Worm (Caenorhabditis elegans) whole organism, young adult: ENCODE measurements around the gene swt-1.

Experiments
- B0019.2 ChIP-seq: fragments of 200-800 bp; sonication (Bioruptor generic); conservative IDR thresholded peaks from 2 replicates; pipeline ENCODE4 v1.3.6; 2022; ENCODE audit warnings: missing genetic modification reagents, missing genetic modification characterization, missing compliant biosample characterization
- B0336.3 ChIP-seq: fragments of 200-800 bp; sonication (Bioruptor generic); IDR thresholded peaks from 2 replicates; pipeline ENCODE4 v1.3.6; 2022; ENCODE audit warnings: missing genetic modification characterization, missing compliant biosample characterization
- D2030.7 ChIP-seq: fragments of 200-800 bp; sonication (Bioruptor generic); IDR thresholded peaks from 2 replicates; pipeline ENCODE4 v1.3.6; 2022; ENCODE audit warnings: missing genetic modification reagents, missing genetic modification characterization, missing compliant biosample characterization
- F22D6.2 ChIP-seq: sonication (generic microtip); optimal IDR thresholded peaks from 2 replicates; lab custom pipeline; 2016; ENCODE audit warnings: mild to moderate bottlenecking, missing genetic modification characterization, missing compliant biosample characterization
- F33H1.4 ChIP-seq: fragments of 200-800 bp; sonication (Bioruptor generic); IDR thresholded peaks from 2 replicates; pipeline ENCODE4 v1.3.6; 2022; ENCODE audit warnings: missing genetic modification reagents, missing genetic modification characterization, missing compliant biosample characterization
- F55B11.4 ChIP-seq: sonication (generic microtip); optimal IDR thresholded peaks from 2 replicates; lab custom pipeline; 2016; ENCODE audit warnings: missing compliant biosample characterization, missing genetic modification characterization, borderline replicate concordance; ENCODE audit not compliant: insufficient read depth
- Y53F4B.3 ChIP-seq: fragments of 200-800 bp; sonication (Bioruptor generic); IDR thresholded peaks from 2 replicates; pipeline ENCODE4 v1.3.6; 2022; ENCODE audit warnings: missing genetic modification reagents, missing genetic modification characterization, missing compliant biosample characterization
- Y53G8AR.9 ChIP-seq: fragments of 200-800 bp; sonication (Bioruptor generic); conservative IDR thresholded peaks from 2 replicates; pipeline ENCODE4 v1.3.6; 2022; ENCODE audit warnings: missing genetic modification reagents, missing genetic modification characterization, missing compliant biosample characterization
- Y56A3A.18 ChIP-seq: fragments of 200-800 bp; sonication (Bioruptor generic); IDR thresholded peaks from 2 replicates; pipeline ENCODE4 v1.3.6; 2022; ENCODE audit warnings: missing genetic modification reagents, missing genetic modification characterization, missing compliant biosample characterization
- Y67H2A.10 ChIP-seq: fragments of 200-800 bp; sonication (Bioruptor generic); conservative IDR thresholded peaks from 2 replicates; pipeline ENCODE4 v1.3.6; 2022; ENCODE audit warnings: missing genetic modification reagents, missing genetic modification characterization, missing compliant biosample characterization
- Y79H2A.3 ChIP-seq: fragments of 200-800 bp; sonication (Bioruptor generic); conservative IDR thresholded peaks from 2 replicates; pipeline ENCODE4 v1.3.6; 2022; ENCODE audit warnings: missing genetic modification reagents, missing genetic modification characterization, missing compliant biosample characterization
- ama-1 ChIP-seq, 3 experiments: fragments of 150-350 bp in 1 of 3; sonication (generic microtip) in 2 of 3; optimal IDR thresholded peaks; 2 replicates each; lab custom pipeline; 2014 to 2018; ENCODE audit warnings: missing biosample characterization in 2 of 3, missing genetic modification characterization in 2 of 3, missing genetic modification reagents in 2 of 3
- attf-5 ChIP-seq: fragments of 200-800 bp; sonication (Bioruptor generic); optimal IDR thresholded peaks from 2 replicates; lab custom pipeline; 2018; ENCODE audit warnings: mild to moderate bottlenecking, missing genetic modification characterization, missing compliant biosample characterization
- cebp-1 ChIP-seq, 2 experiments: fragments of 200-800 bp in 1 of 2; sonication (Bioruptor generic) in 1 of 2; sonication (generic microtip) in 1 of 2; IDR thresholded peaks in 1 of 2; optimal IDR thresholded peaks in 1 of 2; 2 replicates each; pipeline versions ENCODE4 v1.3.6 to Lab custom; 2017 to 2022; ENCODE audit warnings: missing compliant biosample characterization in 2 of 2, missing genetic modification characterization in 2 of 2, mild to moderate bottlenecking in 1 of 2, missing genetic modification reagents in 1 of 2, moderate library complexity in 1 of 2
- ceh-27 ChIP-seq: fragments of 200-800 bp; sonication (Bioruptor generic); optimal IDR thresholded peaks from 2 replicates; lab custom pipeline; 2018; ENCODE audit warnings: mild to moderate bottlenecking, missing genetic modification characterization, moderate library complexity, missing compliant biosample characterization
- ceh-58 ChIP-seq: fragments of 200-800 bp; sonication (Bioruptor generic); IDR thresholded peaks from 2 replicates; pipeline ENCODE4 v1.3.6; 2022; ENCODE audit warnings: missing genetic modification characterization, missing compliant biosample characterization
- ceh-91 ChIP-seq: fragments of 200-800 bp; sonication (Bioruptor generic); IDR thresholded peaks from 2 replicates; pipeline ENCODE4 v1.3.6; 2022; ENCODE audit warnings: missing genetic modification reagents, missing genetic modification characterization, missing compliant biosample characterization
- dox-1 ChIP-seq: fragments of 200-800 bp; sonication (Bioruptor generic); IDR thresholded peaks from 2 replicates; pipeline ENCODE4 v1.3.6; 2022; ENCODE audit warnings: missing genetic modification reagents, missing genetic modification characterization, missing compliant biosample characterization
- dpl-1 ChIP-seq: fragments of 150-350 bp; optimal IDR thresholded peaks from 2 replicates; lab custom pipeline; 2014; ENCODE audit warnings: missing biosample characterization, missing genetic modification reagents, missing genetic modification characterization
- egl-18 ChIP-seq: fragments of 200-800 bp; sonication (Bioruptor generic); IDR thresholded peaks from 2 replicates; pipeline ENCODE4 v1.3.6; 2022; ENCODE audit warnings: missing genetic modification reagents, missing genetic modification characterization, missing compliant biosample characterization
- egrh-3 ChIP-seq: fragments of 200-800 bp; sonication (Bioruptor generic); IDR thresholded peaks from 2 replicates; pipeline ENCODE4 v1.3.6; 2022; ENCODE audit warnings: missing genetic modification reagents, missing genetic modification characterization, missing compliant biosample characterization
- ekl-4 ChIP-seq: fragments of 200-800 bp; sonication (Bioruptor generic); IDR thresholded peaks from 2 replicates; pipeline ENCODE4 v1.3.6; 2022; ENCODE audit warnings: missing genetic modification reagents, missing genetic modification characterization, missing compliant biosample characterization
- hlh-12 ChIP-seq: sonication (generic microtip); optimal IDR thresholded peaks from 2 replicates; lab custom pipeline; 2016; ENCODE audit warnings: missing genetic modification characterization, missing compliant biosample characterization
- hlh-26 ChIP-seq: fragments of 200-800 bp; sonication (Bioruptor generic); conservative IDR thresholded peaks from 2 replicates; pipeline ENCODE4 v1.3.6; 2022; ENCODE audit warnings: missing genetic modification reagents, missing genetic modification characterization, missing compliant biosample characterization
- hmg-1.2 ChIP-seq: fragments of 200-800 bp; sonication (Bioruptor generic); IDR thresholded peaks from 2 replicates; pipeline ENCODE4 v1.3.6; 2022; ENCODE audit warnings: missing genetic modification reagents, missing genetic modification characterization, missing compliant biosample characterization
- lin-26 ChIP-seq: fragments of 200-800 bp; sonication (Bioruptor generic); IDR thresholded peaks from 2 replicates; pipeline ENCODE4 v1.3.6; 2022; ENCODE audit warnings: missing genetic modification reagents, missing genetic modification characterization, missing compliant biosample characterization
- lin-40 ChIP-seq: sonication (generic microtip); optimal IDR thresholded peaks from 2 replicates; lab custom pipeline; 2016; ENCODE audit warnings: missing genetic modification characterization, mild to moderate bottlenecking, missing compliant biosample characterization, missing genotype, missing genetic modification reagents
- madf-8 ChIP-seq: fragments of 200-800 bp; sonication (Bioruptor generic); conservative IDR thresholded peaks from 2 replicates; pipeline ENCODE4 v1.3.6; 2022; ENCODE audit warnings: missing genetic modification reagents, missing genetic modification characterization, missing compliant biosample characterization
- mxl-1 ChIP-seq: sonication (generic microtip); optimal IDR thresholded peaks from 2 replicates; lab custom pipeline; 2016; ENCODE audit warnings: missing genetic modification characterization, missing compliant biosample characterization
- nfya-2 ChIP-seq: fragments of 200-800 bp; sonication (Bioruptor generic); IDR thresholded peaks from 2 replicates; pipeline ENCODE4 v1.3.6; 2022; ENCODE audit warnings: missing genetic modification reagents, missing genetic modification characterization, missing compliant biosample characterization
- nfyb-1 ChIP-seq: fragments of 200-800 bp; sonication (Bioruptor generic); IDR thresholded peaks from 2 replicates; pipeline ENCODE4 v1.3.6; 2022; ENCODE audit warnings: missing genetic modification reagents, missing genetic modification characterization, missing compliant biosample characterization
- nhr-80 ChIP-seq: sonication (generic microtip); optimal IDR thresholded peaks from 2 replicates; lab custom pipeline; 2016; ENCODE audit warnings: missing genetic modification characterization, missing compliant biosample characterization
- pha-4 ChIP-seq: fragments of 150-350 bp; sonication (generic microtip); optimal IDR thresholded peaks from 2 replicates; lab custom pipeline; 2014; ENCODE audit warnings: missing biosample characterization, missing genetic modification reagents, missing genetic modification characterization
- unc-130 ChIP-seq: sonication (generic microtip); optimal IDR thresholded peaks from 2 replicates; lab custom pipeline; 2016; ENCODE audit warnings: missing genetic modification reagents, missing genetic modification characterization, missing compliant biosample characterization
- ztf-22 ChIP-seq: fragments of 200-800 bp; sonication (Bioruptor generic); optimal IDR thresholded peaks from 2 replicates; lab custom pipeline; 2018; ENCODE audit warnings: mild to moderate bottlenecking, missing genetic modification characterization, moderate library complexity, missing compliant biosample characterization
- ztf-26 ChIP-seq: sonication (generic microtip); optimal IDR thresholded peaks from 2 replicates; lab custom pipeline; 2017; ENCODE audit warnings: missing genetic modification characterization, missing compliant biosample characterization
- ztf-6 ChIP-seq: fragments of 200-800 bp; sonication (Bioruptor generic); IDR thresholded peaks from 2 replicates; pipeline ENCODE4 v1.3.6; 2022; ENCODE audit warnings: missing genetic modification reagents, missing genetic modification characterization, missing compliant biosample characterization

swt-1 gene

ce11 chrIV:274185-274584 is 33.1 kb upstream of the swt-1 start, which contains the start of gene sma-10 (continued):
- peak; percentile 65 for TF ChIP-seq attf-5 (GFP tag; lab: Kevin White, UChicago)
- no peak for TF ChIP-seq B0019.2 (GFP tag; lab: Robert Waterston, UW)
- TF ChIP-seq ztf-22 (GFP tag; lab: Kevin White, UChicago), result peak; percentile 22
- TF ChIP-seq F55B11.4 (tag; lab: Kevin White, UChicago), result no peak
- TF ChIP-seq ztf-6 (GFP tag; lab: Robert Waterston, UW), result no peak
- TF ChIP-seq F22D6.2 (tag; lab: Kevin White, UChicago), result no peak
- peak; percentile 55 for TF ChIP-seq lin-40 (tag; lab: Kevin White, UChicago)
- no peak for TF ChIP-seq ceh-27
- TF ChIP-seq madf-8 (GFP tag; lab: Robert Waterston, UW), result no peak
- TF ChIP-seq, all 124 proteins: peak for 10

- TF ChIP-seq hlh-26, result no peak
- peak; percentile 15 for TF ChIP-seq nhr-80 (tag; lab: Kevin White, UChicago)
- TF ChIP-seq dox-1, result no peak
- no peak for TF ChIP-seq B0336.3 (GFP tag; lab: Robert Waterston, UW)
Measured at ce11 chrIV:275146-275545, 32.2 kb upstream of the swt-1 start.

DNA sequence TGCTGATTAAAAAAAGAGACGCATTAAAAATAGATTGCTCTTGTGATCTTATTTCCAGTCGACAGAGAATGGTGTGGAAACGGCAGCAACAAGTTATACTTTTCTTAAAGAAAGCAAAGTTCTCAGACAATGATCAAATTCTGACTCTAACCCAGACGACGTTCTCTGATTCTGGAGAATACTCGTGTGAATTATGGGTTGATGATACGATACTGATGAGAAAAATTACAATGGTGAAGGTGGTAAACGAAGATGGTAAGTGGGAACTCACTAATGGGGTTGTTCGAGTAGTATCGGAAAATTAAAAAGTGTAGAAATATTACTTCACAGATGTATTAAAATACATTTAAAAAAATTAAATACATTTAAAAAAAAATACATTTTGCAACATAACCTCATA is 29.0 kb upstream of the swt-1 start:
- no peak for TF ChIP-seq D2030.7 (GFP tag; lab: Robert Waterston, UW)
- TF ChIP-seq ceh-91 (GFP tag; lab: Robert Waterston, UW), result no peak
- TF ChIP-seq nfya-2 (GFP tag; lab: Robert Waterston, UW), result no peak
- no peak for TF ChIP-seq lin-26
- TF ChIP-seq ztf-26 (tag; lab: Kevin White, UChicago), result no peak
- TF ChIP-seq dpl-1 (GFP tag; lab: Kevin White, UChicago), result no peak
- TF ChIP-seq pha-4 (tag; lab: Kevin White, UChicago), result no peak
- TF ChIP-seq Y56A3A.18 (GFP tag; lab: Robert Waterston, UW), result no peak
- no peak for TF ChIP-seq mxl-1 (tag; lab: Kevin White, UChicago)
- TF ChIP-seq ama-1 (optimal IDR thresholded peaks at IDR 0.05; lab: Kevin White, UChicago), result no peak
- TF ChIP-seq ama-1 (GFP tag; optimal IDR thresholded peaks at IDR 0.05; lab: Kevin White, UChicago), result no peak
- TF ChIP-seq attf-5 (GFP tag; lab: Kevin White, UChicago), result no peak
- TF ChIP-seq egl-18 (GFP tag; lab: Robert Waterston, UW), result no peak
- no peak for TF ChIP-seq Y79H2A.3 (GFP tag; lab: Robert Waterston, UW)

DNA sequence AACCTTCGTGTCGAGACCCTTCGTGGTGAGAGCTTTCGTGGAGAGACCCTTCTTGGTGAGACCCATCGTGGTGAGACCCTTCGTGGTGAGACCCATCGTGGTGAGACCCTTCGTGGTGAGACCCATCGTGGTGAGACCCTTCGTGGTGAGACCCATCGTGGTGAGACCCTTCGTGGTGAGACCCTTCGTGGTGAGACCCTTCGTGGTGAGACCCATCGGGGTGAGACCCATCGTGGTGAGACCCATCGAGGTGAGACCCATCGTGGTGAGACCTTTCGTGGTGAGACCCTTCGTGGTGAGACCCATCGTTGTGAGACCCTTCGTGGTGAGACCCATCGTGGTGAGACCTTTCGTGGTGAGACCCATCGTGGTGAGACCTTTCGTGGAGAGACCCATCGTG is 26.1 kb upstream of the swt-1 start:
- 0 out of 2 replicates have a peak, but pooled peaks have one; percentile 9 for TF ChIP-seq hmg-1.2 (GFP tag; lab: Robert Waterston, UW)
- peak; percentile 68; the same call in 1 of the 2 replicates for TF ChIP-seq egrh-3
- TF ChIP-seq Y53G8AR.9, result 0 out of 2 replicates have a peak, but pooled peaks have one; percentile 13
- peak; percentile 46 for TF ChIP-seq F33H1.4 (GFP tag; lab: Robert Waterston, UW)
- TF ChIP-seq dox-1, result peak; percentile 16; the same call in 1 of the 2 replicates

DNA sequence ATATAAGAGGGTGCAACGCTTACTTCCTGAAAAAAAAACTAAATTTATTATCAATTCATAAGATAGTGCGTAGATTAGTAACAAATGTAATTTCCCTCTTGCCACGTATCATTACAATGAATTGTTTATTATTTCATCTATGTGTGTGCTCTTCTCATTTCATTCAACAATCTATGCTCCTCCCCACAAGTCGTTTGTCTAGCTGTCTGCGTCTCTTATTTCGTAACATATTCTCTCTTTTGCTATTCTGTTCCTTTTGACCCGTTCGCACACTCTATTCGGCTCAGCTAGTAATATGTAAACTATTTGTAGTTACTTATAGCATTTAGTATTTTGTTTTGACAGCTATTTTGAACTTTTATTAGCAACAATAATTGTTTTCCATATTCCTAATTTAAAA is 25.3 kb upstream of the swt-1 start:
- TF ChIP-seq unc-130 (GFP tag; lab: Kevin White, UChicago) (no peak), cebp-1 (GFP tag; IDR thresholded peaks at IDR 0.05; lab: Robert Waterston, UW) (no peak; the same call in 1 of the 2 replicates), cebp-1 (tag; optimal IDR thresholded peaks at IDR 0.05; lab: Kevin White, UChicago) (peak; percentile 74), hmg-1.2 (GFP tag; lab: Robert Waterston, UW) (peak; percentile 80), ceh-58 (GFP tag; lab: Robert Waterston, UW) (no peak), Y67H2A.10 (no peak), ekl-4 (GFP tag; lab: Robert Waterston, UW) (no peak), ceh-91 (GFP tag; lab: Robert Waterston, UW) (no peak), Y53F4B.3 (GFP tag; lab: Robert Waterston, UW) (no peak), F55B11.4 (tag; lab: Kevin White, UChicago) (no peak), nfyb-1 (GFP tag; lab: Robert Waterston, UW) (no peak), hlh-12 (tag; lab: Kevin White, UChicago) (no peak), nhr-80 (tag; lab: Kevin White, UChicago) (no peak)
